Fruit fly (Drosophila melanogaster): ENCODE measurements around the gene Spn28F.

Gene Spn28F

DNA sequence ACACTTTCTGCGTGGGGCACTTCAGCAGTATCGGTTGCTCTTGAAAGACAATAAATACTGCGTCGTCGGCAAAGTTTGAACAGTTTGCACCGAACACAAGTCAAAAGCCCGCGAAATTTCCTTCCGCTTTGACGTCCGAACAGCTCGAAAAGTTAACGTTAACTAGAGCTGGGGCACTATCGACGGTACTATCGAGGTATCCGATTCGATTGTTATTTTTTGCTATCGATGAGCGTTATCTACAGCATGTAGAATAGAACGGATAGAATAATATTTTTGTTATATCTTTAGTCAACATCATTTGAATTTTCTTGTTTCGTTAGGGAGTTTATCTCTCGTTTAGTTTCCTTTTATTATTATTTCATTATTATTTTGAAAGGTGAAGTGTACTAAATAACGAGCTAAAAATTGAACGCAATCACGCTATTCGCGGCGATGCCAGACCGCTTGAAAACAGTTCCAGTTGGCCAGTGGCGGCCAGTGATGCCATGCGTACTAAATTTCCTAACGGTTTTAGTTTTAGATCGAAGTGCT lies 1.8 kb downstream of the Spn28F start, which contains the start of gene Pvr (continued):
- TF ChIP-seq CG32767 (GFP tag; IDR thresholded peaks at IDR 0.05) (no peak), CG15601 (tag; optimal IDR thresholded peaks at IDR 0.05) (peak; percentile 80), pfk (GFP tag; optimal IDR thresholded peaks at IDR 0.05) (no peak), CG10274 (GFP tag; optimal IDR thresholded peaks at IDR 0.05) (no peak), Fer2 (tag; optimal IDR thresholded peaks at IDR 0.05) (no peak), CG18262 (tag; optimal IDR thresholded peaks at IDR 0.05) (no peak), abd-A (tag; optimal IDR thresholded peaks at IDR 0.05) (no peak), CG34224 (GFP tag; IDR thresholded peaks at IDR 0.05; ENCODE audit: partially characterized antibody) (peak; percentile 85), CG2129 (GFP tag; IDR thresholded peaks at IDR 0.05; ENCODE audit: partially characterized antibody) (peak; percentile 75), wek (GFP tag; optimal IDR thresholded peaks at IDR 0.05) (no peak), Nf-YC (tag; optimal IDR thresholded peaks at IDR 0.05) (no peak), HLH54F (GFP tag; optimal IDR thresholded peaks at IDR 0.05) (no peak), Chrac-16 (GFP tag; optimal IDR thresholded peaks at IDR 0.05) (no peak), zen (tag; optimal IDR thresholded peaks at IDR 0.05) (no peak), CG32532 (GFP tag; IDR thresholded peaks at IDR 0.05) (peak; percentile 39), Rfx (GFP tag; IDR thresholded peaks at IDR 0.05) (peak; percentile 26; the same call in 1 of the 2 replicates), CG11723 (GFP tag; optimal IDR thresholded peaks at IDR 0.05) (no peak), Spps (tag; optimal IDR thresholded peaks at IDR 0.05) (no peak), CG3838 (GFP tag; optimal IDR thresholded peaks at IDR 0.05) (no peak), knrl (GFP tag; IDR thresholded peaks at IDR 0.05; ENCODE audit: partially characterized antibody) (peak; percentile 94), CG43689 (GFP tag; IDR thresholded peaks at IDR 0.05) (no peak), ash1 (GFP tag; optimal IDR thresholded peaks at IDR 0.05) (no peak), Camta (GFP tag; optimal IDR thresholded peaks at IDR 0.05) (no peak), CG16813 (GFP tag; IDR thresholded peaks at IDR 0.05; ENCODE audit: partially characterized antibody) (peak; percentile 90), CG17186 (GFP tag; optimal IDR thresholded peaks at IDR 0.05) (peak; percentile 65), gce (GFP tag; IDR thresholded peaks at IDR 0.05) (no peak), mirr (GFP tag; optimal IDR thresholded peaks at IDR 0.05) (no peak), CG30020 (tag; optimal IDR thresholded peaks at IDR 0.05) (no peak), cwo (GFP tag; optimal IDR thresholded peaks at IDR 0.05) (no peak), CG2202 (tag; optimal IDR thresholded peaks at IDR 0.05) (no peak), dan (GFP tag; IDR thresholded peaks at IDR 0.05) (no peak), Scr (GFP tag; IDR thresholded peaks at IDR 0.05; ENCODE audit: partially characterized antibody) (peak; percentile 93), Mad (GFP tag; optimal IDR thresholded peaks at IDR 0.05) (peak; percentile 0), bsh (GFP tag; optimal IDR thresholded peaks at IDR 0.05) (no peak), Jarid2 (GFP tag; optimal IDR thresholded peaks at IDR 0.05) (peak; percentile 88), Hr51 (GFP tag; optimal IDR thresholded peaks at IDR 0.05) (no peak), peb (GFP tag; IDR thresholded peaks at IDR 0.05) (no peak), H15 (GFP tag; IDR thresholded peaks at IDR 0.05) (no peak), CG7928 (GFP tag; optimal IDR thresholded peaks at IDR 0.05) (no peak), kah (GFP tag; optimal IDR thresholded peaks at IDR 0.05) (no peak), Bteb2 (GFP tag; optimal IDR thresholded peaks at IDR 0.05) (no peak), CG14014 (GFP tag; IDR thresholded peaks at IDR 0.05) (no peak), Drgx (GFP tag; IDR thresholded peaks at IDR 0.05) (no peak), Optix (GFP tag; IDR thresholded peaks at IDR 0.05) (no peak), CG5245 (GFP tag; optimal IDR thresholded peaks at IDR 0.05) (no peak), grn (GFP tag; optimal IDR thresholded peaks at IDR 0.05) (peak; percentile 11), p53 (GFP tag; optimal IDR thresholded peaks at IDR 0.05) (no peak), hb (GFP tag; IDR thresholded peaks at IDR 0.05; ENCODE audit: partially characterized antibody) (peak; percentile 89), PHDP (tag; optimal IDR thresholded peaks at IDR 0.05) (no peak), CG17802 (tag; optimal IDR thresholded peaks at IDR 0.05) (no peak)
